Fruit fly (Drosophila melanogaster) whole organism, wandering third instar larva: ENCODE measurements around the gene mtm.

ENCODE experiments used
- Abd-B ChIP-seq: fragments of >200 bp; optimal IDR thresholded peaks from 2 replicates; lab custom pipeline; 2017; ENCODE audit warnings: missing biosample characterization, missing genetic modification characterization
- CG32264 ChIP-seq: fragments of 200-800 bp; sonication (Bioruptor generic); optimal IDR thresholded peaks from 2 replicates; lab custom pipeline; 2016; ENCODE audit warnings: missing biosample characterization, missing genetic modification characterization
- Dfd ChIP-seq: fragments of >200 bp; optimal IDR thresholded peaks from 2 replicates; lab custom pipeline; 2017; ENCODE audit warnings: missing biosample characterization, missing genetic modification characterization
- Dif ChIP-seq: fragments of 200-275, 200-300 bp; sonication (Bioruptor generic); optimal IDR thresholded peaks from 2 replicates; lab custom pipeline; 2018; ENCODE audit warnings: missing biosample characterization, missing genetic modification characterization; ENCODE audit not compliant: partially characterized antibody
- GATAd ChIP-seq: sonication (Bioruptor generic); optimal IDR thresholded peaks from 2 replicates; lab custom pipeline; 2016; ENCODE audit warnings: missing biosample characterization, missing genetic modification characterization
- HLH106 ChIP-seq: fragments of 200-800 bp; optimal IDR thresholded peaks from 3 replicates; lab custom pipeline; 2019; ENCODE audit warnings: missing biosample characterization, mild to moderate bottlenecking, missing genetic modification characterization, moderate library complexity
- Hnf4 ChIP-seq: fragments of 200-800 bp; sonication (Bioruptor generic); optimal IDR thresholded peaks from 2 replicates; lab custom pipeline; 2016; ENCODE audit warnings: missing biosample characterization, mild to moderate bottlenecking, missing genetic modification characterization
- Hr83 ChIP-seq: fragments of 200-300 bp; sonication (Bioruptor generic); optimal IDR thresholded peaks from 2 replicates; lab custom pipeline; 2016; ENCODE audit warnings: missing biosample characterization, mild to moderate bottlenecking, missing genetic modification characterization, moderate library complexity; ENCODE audit not compliant: poor library complexity, severe bottlenecking
- Mio ChIP-seq: sonication (Bioruptor generic); optimal IDR thresholded peaks from 2 replicates; lab custom pipeline; 2016; ENCODE audit warnings: missing biosample characterization, missing genetic modification characterization
- OdsH ChIP-seq: fragments of 200-800 bp; sonication (Bioruptor generic); optimal IDR thresholded peaks from 2 replicates; lab custom pipeline; 2016; ENCODE audit warnings: missing biosample characterization, mild to moderate bottlenecking, missing genetic modification characterization
- Rel ChIP-seq, 2 experiments: fragments of 200-800 bp; sonication (Bioruptor generic) in 1 of 2; optimal IDR thresholded peaks; 2 replicates in 1 of 2; 3 replicates in 1 of 2; lab custom pipeline; 2016 to 2019; ENCODE audit warnings: mild to moderate bottlenecking in 2 of 2, missing biosample characterization in 2 of 2, missing genetic modification characterization in 2 of 2, moderate library complexity in 1 of 2
- Sp1 ChIP-seq: fragments of 200-800 bp; sonication (Bioruptor generic); optimal IDR thresholded peaks from 3 replicates; lab custom pipeline; 2019; ENCODE audit warnings: missing biosample characterization, mild to moderate bottlenecking, missing genetic modification characterization, moderate library complexity
- Vsx2 ChIP-seq: fragments of 200-300, 225-300 bp; sonication (Bioruptor generic); optimal IDR thresholded peaks from 2 replicates; lab custom pipeline; 2018; ENCODE audit warnings: missing biosample characterization, missing genetic modification characterization; ENCODE audit not compliant: partially characterized antibody
- br ChIP-seq: fragments of 200-800 bp; sonication (Bioruptor generic); optimal IDR thresholded peaks from 2 replicates; lab custom pipeline; 2016; ENCODE audit warnings: missing biosample characterization, missing genetic modification characterization
- brk ChIP-seq: fragments of 200-800 bp; sonication (Bioruptor generic); optimal IDR thresholded peaks from 2 replicates; lab custom pipeline; 2016; ENCODE audit warnings: missing biosample characterization, mild to moderate bottlenecking, missing genetic modification characterization
- dmrt93B ChIP-seq: fragments of 200-800 bp; sonication (Bioruptor generic); optimal IDR thresholded peaks from 2 replicates; lab custom pipeline; 2018; ENCODE audit warnings: missing biosample characterization, mild to moderate bottlenecking, missing genetic modification characterization
- dsf ChIP-seq: sonication (Bioruptor generic); optimal IDR thresholded peaks from 2 replicates; lab custom pipeline; 2016; ENCODE audit warnings: missing biosample characterization, missing genetic modification characterization, borderline replicate concordance
- ey ChIP-seq: fragments of 200-800 bp; sonication (Bioruptor generic); optimal IDR thresholded peaks from 2 replicates; lab custom pipeline; 2016; ENCODE audit warnings: missing biosample characterization, missing genetic modification characterization
- foxo ChIP-seq, 2 experiments: fragments of 200-800 bp; sonication (Bioruptor generic); optimal IDR thresholded peaks; 2 replicates in 1 of 2; 3 replicates in 1 of 2; lab custom pipeline; 2016 to 2017; ENCODE audit warnings: missing biosample characterization in 2 of 2, missing genetic modification characterization in 2 of 2
- fru ChIP-seq: fragments of 200-800 bp; sonication (Bioruptor generic); optimal IDR thresholded peaks from 3 replicates; lab custom pipeline; 2016; ENCODE audit warnings: missing biosample characterization, mild to moderate bottlenecking, missing genetic modification characterization
- h ChIP-seq: fragments of 200-800 bp; sonication (Bioruptor generic); optimal IDR thresholded peaks from 3 replicates; lab custom pipeline; 2016; ENCODE audit warnings: missing biosample characterization, mild to moderate bottlenecking, missing genetic modification characterization
- pan ChIP-seq: fragments of >200 bp; optimal IDR thresholded peaks from 2 replicates; lab custom pipeline; 2017
- psq ChIP-seq: fragments of 200-800 bp; sonication (Bioruptor generic); optimal IDR thresholded peaks from 3 replicates; lab custom pipeline; 2017; ENCODE audit warnings: missing biosample characterization, mild to moderate bottlenecking, missing genetic modification characterization, moderate library complexity
- rgr ChIP-seq: fragments of 200-800 bp; sonication (Bioruptor generic); optimal IDR thresholded peaks from 3 replicates; lab custom pipeline; 2016; ENCODE audit warnings: missing biosample characterization, mild to moderate bottlenecking, missing genetic modification characterization
- sv ChIP-seq: fragments of 200-800 bp; sonication (Bioruptor generic); optimal IDR thresholded peaks from 3 replicates; lab custom pipeline; 2016; ENCODE audit warnings: missing biosample characterization, missing genetic modification characterization
- tai ChIP-seq: sonication (Bioruptor generic); optimal IDR thresholded peaks from 2 replicates; lab custom pipeline; 2016; ENCODE audit warnings: missing biosample characterization, missing genetic modification characterization
- usp ChIP-seq: fragments of >200 bp; optimal IDR thresholded peaks from 2 replicates; lab custom pipeline; 2017; ENCODE audit warnings: missing biosample characterization, missing genetic modification characterization
- woc ChIP-seq: sonication (Bioruptor generic); optimal IDR thresholded peaks from 2 replicates; lab custom pipeline; 2016; ENCODE audit warnings: missing biosample characterization, mild to moderate bottlenecking, missing genetic modification characterization

mtm gene

dm6 chr2L:6019352-6020131, 17.3 kb downstream of the mtm start, which contains the start of gene H2.0:
TSS of gene H2.0 (minus strand) at chr2L:6019402.
- TF ChIP-seq dmrt93B (GFP tag; lab: Kevin White, UChicago) = peak; percentile 26
- peak; percentile 61 for TF ChIP-seq Sp1 (GFP tag; lab: Kevin White, UChicago)
- TF ChIP-seq h = peak; percentile 72
- no peak for TF ChIP-seq Hnf4 (GFP tag; lab: Kevin White, UChicago)
- TF ChIP-seq rgr (GFP tag; lab: Kevin White, UChicago) = peak; percentile 36
- no peak for TF ChIP-seq sv
- peak; percentile 39 for TF ChIP-seq Dif (GFP tag; lab: Kevin White, UChicago)
- peak; percentile 48 for TF ChIP-seq woc (GFP tag; lab: Kevin White, UChicago)
- TF ChIP-seq br (GFP tag; lab: Kevin White, UChicago) = peak; percentile 52
- TF ChIP-seq fru = peak; percentile 52
- TF ChIP-seq psq = peak; percentile 25
- TF ChIP-seq OdsH (GFP tag; lab: Kevin White, UChicago) = peak; percentile 56
- TF ChIP-seq Hr83 (GFP tag; lab: Kevin White, UChicago) = no peak
- TF ChIP-seq HLH106 (tag; lab: Kevin White, UChicago) = peak; percentile 50
- no peak for TF ChIP-seq Mio (GFP tag; lab: Kevin White, UChicago)
- no peak for TF ChIP-seq GATAd (GFP tag; lab: Kevin White, UChicago)
- TF ChIP-seq ey (GFP tag; lab: Kevin White, UChicago) = peak; percentile 47

DNA sequence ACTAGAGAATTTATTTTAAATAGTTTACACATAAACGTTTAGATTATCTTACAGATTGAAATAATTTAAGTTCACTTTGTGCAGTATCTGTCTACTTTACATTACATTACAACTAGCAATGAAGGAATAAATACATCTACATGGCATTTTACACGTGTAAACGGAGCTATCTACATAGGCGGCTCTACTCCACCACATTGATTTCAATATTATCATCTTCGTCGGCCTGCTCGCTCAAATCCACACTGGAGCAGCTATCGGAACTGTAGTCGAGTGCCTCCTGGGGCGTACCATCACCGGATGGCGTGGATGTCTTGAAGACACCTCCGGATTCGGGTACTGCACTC, 23.8 kb downstream of the mtm start:
- TF ChIP-seq Hr83 (GFP tag; lab: Kevin White, UChicago) (no peak), tai (GFP tag; lab: Kevin White, UChicago) (no peak)

- TF ChIP-seq dmrt93B (GFP tag; lab: Kevin White, UChicago) (no peak), CG32264 (no peak), foxo (GFP tag; optimal IDR thresholded peaks at IDR 0.05; lab: Kevin White, UChicago) (no peak), br (GFP tag; lab: Kevin White, UChicago) (no peak), Rel (GFP tag; optimal IDR thresholded peaks at IDR 0.05; lab: Kevin White, UChicago) (no peak), Rel (tag; optimal IDR thresholded peaks at IDR 0.05; lab: Kevin White, UChicago) (no peak), Dfd (GFP tag; lab: Kevin White, UChicago) (no peak), usp (GFP tag; lab: Kevin White, UChicago) (no peak), tai (GFP tag; lab: Kevin White, UChicago) (no peak), dsf (GFP tag; lab: Kevin White, UChicago) (no peak)
Measured at dm6 chr2L:6012303-6013070, 24.3 kb downstream of the mtm start, which contains the start of gene CG9098. TSS of gene CG9098 (minus strand) at chr2L:6012338.

- peak; percentile 3 for TF ChIP-seq Vsx2 (GFP tag; lab: Kevin White, UChicago)
- TF ChIP-seq dmrt93B (GFP tag; lab: Kevin White, UChicago) = no peak
- TF ChIP-seq Abd-B (GFP tag; lab: Kevin White, UChicago) = no peak
- no peak for TF ChIP-seq pan (lab: Kevin White, UChicago)
Measured at dm6 chr2L:6006508-6007232, 30.1 kb downstream of the mtm start, which contains the start of gene Gal. TSS of gene Gal (minus strand) at chr2L:6006827.

dm6 chr2L:6000065-6000464, 36.8 kb downstream of the mtm start, which contains the start of gene Tsp26A:
TSS of gene Tsp26A (plus strand) at chr2L:6000228.
- TF ChIP-seq fru (no peak), tai (GFP tag; lab: Kevin White, UChicago) (no peak), brk (GFP tag; lab: Kevin White, UChicago) (no peak), Sp1 (GFP tag; lab: Kevin White, UChicago) (no peak), Abd-B (GFP tag; lab: Kevin White, UChicago) (no peak), sv (no peak)
- TF ChIP-seq, all 38 proteins: peak for 0
